Worm (Caenorhabditis elegans): ENCODE data around the gene F55F3.4.

DNA sequence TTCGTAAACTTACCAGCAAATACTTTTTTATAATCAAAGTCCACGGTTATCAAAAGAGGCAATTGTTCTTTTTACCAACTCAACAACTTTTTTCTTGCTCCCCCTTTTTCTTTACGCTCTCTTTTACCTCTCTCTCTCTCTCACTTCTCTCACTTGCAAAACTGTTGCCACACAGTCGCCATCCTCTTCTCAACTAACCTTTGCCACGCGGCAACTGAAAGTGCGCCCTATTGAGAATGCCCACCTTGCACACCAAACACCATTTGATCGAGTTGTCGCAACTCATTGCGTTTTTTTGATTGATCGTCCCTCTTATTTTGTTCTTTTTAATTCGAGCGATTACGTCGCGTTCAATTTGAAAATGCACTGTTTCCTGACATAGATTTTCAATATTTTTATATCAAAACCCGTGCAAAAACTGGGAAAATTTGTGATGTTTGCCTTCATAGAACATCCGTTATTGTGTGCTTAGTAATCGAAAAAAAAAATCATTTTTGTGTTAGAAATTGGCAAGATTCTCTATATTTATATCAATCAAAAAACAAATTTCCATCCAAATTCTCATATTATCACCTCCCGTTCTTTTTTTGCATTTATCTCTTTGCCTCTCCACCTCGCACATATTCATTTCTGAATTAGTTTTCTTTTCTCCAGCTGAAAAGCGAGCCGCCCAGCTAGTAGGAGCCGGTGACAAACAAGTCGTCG lies 38.6 kb upstream of the F55F3.4 start, which contains the start of gene nhr-71:
- TF ChIP-seq nhr-90 (tag; optimal IDR thresholded peaks at IDR 0.05; ENCODE audit: poor library complexity) (no peak), mdl-1 (tag; optimal IDR thresholded peaks at IDR 0.05) (peak in 1 of 2 experiments; percentile 2), lin-13 (GFP tag; optimal IDR thresholded peaks at IDR 0.05) (no peak), C04F5.9 (tag; optimal IDR thresholded peaks at IDR 0.05) (no peak), tbx-2 (tag; optimal IDR thresholded peaks at IDR 0.05) (no peak), skn-1 (tag; optimal IDR thresholded peaks at IDR 0.05) (no peak), ama-1 (optimal IDR thresholded peaks at IDR 0.05) (no peak), aly-2 (tag; optimal IDR thresholded peaks at IDR 0.05) (no peak), swsn-7 (tag; optimal IDR thresholded peaks at IDR 0.05) (no peak), lin-35 (GFP tag; optimal IDR thresholded peaks at IDR 0.05) (no peak)
